Fruit fly (Drosophila melanogaster) whole organism, wandering third instar larva: ENCODE measurements around the gene CG17726.

ENCODE experiments used
- Abd-B ChIP-seq: fragments of >200 bp; optimal IDR thresholded peaks from 2 replicates; lab custom pipeline; 2017; ENCODE audit warnings: missing biosample characterization, missing genetic modification characterization
- CG32264 ChIP-seq: fragments of 200-800 bp; sonication (Bioruptor generic); optimal IDR thresholded peaks from 2 replicates; lab custom pipeline; 2016; ENCODE audit warnings: missing biosample characterization, missing genetic modification characterization
- CG9705 ChIP-seq: fragments of 200-800 bp; sonication (Bioruptor generic); optimal IDR thresholded peaks from 2 replicates; lab custom pipeline; 2018; ENCODE audit warnings: missing biosample characterization, mild to moderate bottlenecking, missing genetic modification characterization
- CrebA ChIP-seq: fragments of 200-800 bp; sonication (Bioruptor generic); optimal IDR thresholded peaks from 2 replicates; lab custom pipeline; 2016; ENCODE audit warnings: missing biosample characterization, mild to moderate bottlenecking, missing genetic modification characterization, borderline replicate concordance
- Dif ChIP-seq: fragments of 200-275, 200-300 bp; sonication (Bioruptor generic); optimal IDR thresholded peaks from 2 replicates; lab custom pipeline; 2018; ENCODE audit warnings: missing biosample characterization, missing genetic modification characterization; ENCODE audit not compliant: partially characterized antibody
- GATAd ChIP-seq: sonication (Bioruptor generic); optimal IDR thresholded peaks from 2 replicates; lab custom pipeline; 2016; ENCODE audit warnings: missing biosample characterization, missing genetic modification characterization
- HLH106 ChIP-seq: fragments of 200-800 bp; optimal IDR thresholded peaks from 3 replicates; lab custom pipeline; 2019; ENCODE audit warnings: missing biosample characterization, mild to moderate bottlenecking, missing genetic modification characterization, moderate library complexity
- Hnf4 ChIP-seq: fragments of 200-800 bp; sonication (Bioruptor generic); optimal IDR thresholded peaks from 2 replicates; lab custom pipeline; 2016; ENCODE audit warnings: missing biosample characterization, mild to moderate bottlenecking, missing genetic modification characterization
- Jra ChIP-seq: sonication (Bioruptor generic); optimal IDR thresholded peaks from 2 replicates; lab custom pipeline; 2016; ENCODE audit warnings: missing biosample characterization, missing genetic modification characterization
- Mio ChIP-seq: sonication (Bioruptor generic); optimal IDR thresholded peaks from 2 replicates; lab custom pipeline; 2016; ENCODE audit warnings: missing biosample characterization, missing genetic modification characterization
- N ChIP-seq: fragments of >200 bp; optimal IDR thresholded peaks from 2 replicates; lab custom pipeline; 2018; ENCODE audit warnings: missing biosample characterization, missing external identifiers, missing genetic modification characterization
- OdsH ChIP-seq: fragments of 200-800 bp; sonication (Bioruptor generic); optimal IDR thresholded peaks from 2 replicates; lab custom pipeline; 2016; ENCODE audit warnings: missing biosample characterization, mild to moderate bottlenecking, missing genetic modification characterization
- Rel ChIP-seq, 2 experiments: fragments of 200-800 bp; sonication (Bioruptor generic) in 1 of 2; optimal IDR thresholded peaks; 2 replicates in 1 of 2; 3 replicates in 1 of 2; lab custom pipeline; 2016 to 2019; ENCODE audit warnings: mild to moderate bottlenecking in 2 of 2, missing biosample characterization in 2 of 2, missing genetic modification characterization in 2 of 2, moderate library complexity in 1 of 2
- Sp1 ChIP-seq: fragments of 200-800 bp; sonication (Bioruptor generic); optimal IDR thresholded peaks from 3 replicates; lab custom pipeline; 2019; ENCODE audit warnings: missing biosample characterization, mild to moderate bottlenecking, missing genetic modification characterization, moderate library complexity
- Vsx2 ChIP-seq: fragments of 200-300, 225-300 bp; sonication (Bioruptor generic); optimal IDR thresholded peaks from 2 replicates; lab custom pipeline; 2018; ENCODE audit warnings: missing biosample characterization, missing genetic modification characterization; ENCODE audit not compliant: partially characterized antibody
- br ChIP-seq: fragments of 200-800 bp; sonication (Bioruptor generic); optimal IDR thresholded peaks from 2 replicates; lab custom pipeline; 2016; ENCODE audit warnings: missing biosample characterization, missing genetic modification characterization
- brk ChIP-seq: fragments of 200-800 bp; sonication (Bioruptor generic); optimal IDR thresholded peaks from 2 replicates; lab custom pipeline; 2016; ENCODE audit warnings: missing biosample characterization, mild to moderate bottlenecking, missing genetic modification characterization
- dl ChIP-seq, 2 experiments: fragments of 175-275, 200-275 bp in 1 of 2; fragments of 200-275 bp in 1 of 2; sonication (Bioruptor generic); optimal IDR thresholded peaks; lab custom pipeline; 2018; ENCODE audit warnings: mild to moderate bottlenecking in 2 of 2, missing biosample characterization in 2 of 2, missing genetic modification characterization in 2 of 2, moderate library complexity in 2 of 2; ENCODE audit not compliant: partially characterized antibody in 2 of 2, insufficient read depth in 1 of 2
- dmrt93B ChIP-seq: fragments of 200-800 bp; sonication (Bioruptor generic); optimal IDR thresholded peaks from 2 replicates; lab custom pipeline; 2018; ENCODE audit warnings: missing biosample characterization, mild to moderate bottlenecking, missing genetic modification characterization
- dsf ChIP-seq: sonication (Bioruptor generic); optimal IDR thresholded peaks from 2 replicates; lab custom pipeline; 2016; ENCODE audit warnings: missing biosample characterization, missing genetic modification characterization, borderline replicate concordance
- ey ChIP-seq: fragments of 200-800 bp; sonication (Bioruptor generic); optimal IDR thresholded peaks from 2 replicates; lab custom pipeline; 2016; ENCODE audit warnings: missing biosample characterization, missing genetic modification characterization
- foxo ChIP-seq, 2 experiments: fragments of 200-800 bp; sonication (Bioruptor generic); optimal IDR thresholded peaks; 2 replicates in 1 of 2; 3 replicates in 1 of 2; lab custom pipeline; 2016 to 2017; ENCODE audit warnings: missing biosample characterization in 2 of 2, missing genetic modification characterization in 2 of 2
- fru ChIP-seq: fragments of 200-800 bp; sonication (Bioruptor generic); optimal IDR thresholded peaks from 3 replicates; lab custom pipeline; 2016; ENCODE audit warnings: missing biosample characterization, mild to moderate bottlenecking, missing genetic modification characterization
- h ChIP-seq: fragments of 200-800 bp; sonication (Bioruptor generic); optimal IDR thresholded peaks from 3 replicates; lab custom pipeline; 2016; ENCODE audit warnings: missing biosample characterization, mild to moderate bottlenecking, missing genetic modification characterization
- jim ChIP-seq: fragments of 175-275, 200-325 bp; sonication (Bioruptor generic); optimal IDR thresholded peaks from 2 replicates; lab custom pipeline; 2016; ENCODE audit warnings: missing biosample characterization, mild to moderate bottlenecking, missing genetic modification characterization
- lola ChIP-seq: fragments of >200 bp; optimal IDR thresholded peaks from 2 replicates; lab custom pipeline; 2017; ENCODE audit warnings: missing biosample characterization, missing genetic modification characterization
- psq ChIP-seq: fragments of 200-800 bp; sonication (Bioruptor generic); optimal IDR thresholded peaks from 3 replicates; lab custom pipeline; 2017; ENCODE audit warnings: missing biosample characterization, mild to moderate bottlenecking, missing genetic modification characterization, moderate library complexity
- rgr ChIP-seq: fragments of 200-800 bp; sonication (Bioruptor generic); optimal IDR thresholded peaks from 3 replicates; lab custom pipeline; 2016; ENCODE audit warnings: missing biosample characterization, mild to moderate bottlenecking, missing genetic modification characterization
- sage ChIP-seq: fragments of 200-800 bp; sonication (Bioruptor generic); optimal IDR thresholded peaks from 2 replicates; lab custom pipeline; 2016; ENCODE audit warnings: missing biosample characterization, mild to moderate bottlenecking, missing genetic modification characterization
- sv ChIP-seq: fragments of 200-800 bp; sonication (Bioruptor generic); optimal IDR thresholded peaks from 3 replicates; lab custom pipeline; 2016; ENCODE audit warnings: missing biosample characterization, missing genetic modification characterization
- tai ChIP-seq: sonication (Bioruptor generic); optimal IDR thresholded peaks from 2 replicates; lab custom pipeline; 2016; ENCODE audit warnings: missing biosample characterization, missing genetic modification characterization
- woc ChIP-seq: sonication (Bioruptor generic); optimal IDR thresholded peaks from 2 replicates; lab custom pipeline; 2016; ENCODE audit warnings: missing biosample characterization, mild to moderate bottlenecking, missing genetic modification characterization

Gene CG17726

dm6 chr3R:11226496-11226895, at the start of gene CG17726:
Gene CG17726 (plus strand): TSS chr3R:11226762.
- TF ChIP-seq foxo (GFP tag; optimal IDR thresholded peaks at IDR 0.05; lab: Kevin White, UChicago) (peak in 1 of 2 experiments; percentile 98), HLH106 (tag; lab: Kevin White, UChicago) (peak; percentile 98), woc (peak; percentile 96), dmrt93B (GFP tag; lab: Kevin White, UChicago) (no peak), OdsH (GFP tag; lab: Kevin White, UChicago) (peak; percentile 97), Vsx2 (GFP tag; lab: Kevin White, UChicago) (no peak), h (GFP tag; lab: Kevin White, UChicago) (peak; percentile 94), ey (GFP tag; lab: Kevin White, UChicago) (peak; percentile 90), rgr (GFP tag; lab: Kevin White, UChicago) (peak; percentile 98), psq (GFP tag; lab: Kevin White, UChicago) (peak; percentile 92), jim (GFP tag; lab: Kevin White, UChicago) (no peak), Rel (GFP tag; optimal IDR thresholded peaks at IDR 0.05; lab: Kevin White, UChicago) (no peak), Rel (tag; optimal IDR thresholded peaks at IDR 0.05; lab: Kevin White, UChicago) (peak; percentile 87), CG9705 (GFP tag; lab: Kevin White, UChicago) (peak; percentile 92), fru (GFP tag; lab: Kevin White, UChicago) (peak; percentile 94), br (GFP tag; lab: Kevin White, UChicago) (peak; percentile 92), Dif (GFP tag; lab: Kevin White, UChicago) (no peak), CG32264 (GFP tag; lab: Kevin White, UChicago) (peak; percentile 77), Mio (GFP tag; lab: Kevin White, UChicago) (peak; percentile 50), sage (GFP tag; lab: Kevin White, UChicago) (no peak), tai (GFP tag; lab: Kevin White, UChicago) (no peak), Sp1 (GFP tag; lab: Kevin White, UChicago) (peak; percentile 99), sv (peak; percentile 88), GATAd (GFP tag; lab: Kevin White, UChicago) (peak; percentile 17), Jra (GFP tag; lab: Kevin White, UChicago) (no peak)
- TF ChIP-seq, all 38 proteins: peak for 17

dm6 chr3R:11177579-11177978, 49.0 kb upstream of the CG17726 start:
- TF ChIP-seq N (GFP tag; lab: Kevin White, UChicago) (no peak), dsf (GFP tag; lab: Kevin White, UChicago) (no peak), HLH106 (tag; lab: Kevin White, UChicago) (no peak), brk (GFP tag; lab: Kevin White, UChicago) (no peak), Hnf4 (no peak), CG32264 (GFP tag; lab: Kevin White, UChicago) (no peak), h (GFP tag; lab: Kevin White, UChicago) (no peak), Dif (GFP tag; lab: Kevin White, UChicago) (no peak), Rel (GFP tag; optimal IDR thresholded peaks at IDR 0.05; lab: Kevin White, UChicago) (no peak), Rel (tag; optimal IDR thresholded peaks at IDR 0.05; lab: Kevin White, UChicago) (no peak), woc (no peak), Sp1 (GFP tag; lab: Kevin White, UChicago) (no peak), psq (GFP tag; lab: Kevin White, UChicago) (no peak), fru (GFP tag; lab: Kevin White, UChicago) (no peak), CrebA (GFP tag; lab: Kevin White, UChicago) (no peak), sage (GFP tag; lab: Kevin White, UChicago) (no peak)

dm6 chr3R:11178300-11178699, 48.3 kb upstream of the CG17726 start:
- TF ChIP-seq Jra (GFP tag; lab: Kevin White, UChicago) = no peak
- no peak for TF ChIP-seq Abd-B
- no peak for TF ChIP-seq HLH106 (tag; lab: Kevin White, UChicago)
- no peak for TF ChIP-seq br (GFP tag; lab: Kevin White, UChicago)
- TF ChIP-seq N (GFP tag; lab: Kevin White, UChicago) = no peak
- no peak for TF ChIP-seq dsf (GFP tag; lab: Kevin White, UChicago)
- no peak for TF ChIP-seq tai (GFP tag; lab: Kevin White, UChicago)
- no peak for TF ChIP-seq dl (GFP tag; optimal IDR thresholded peaks at IDR 0.05; lab: Kevin White, UChicago; ENCODE audit: insufficient read depth in 1 of 2, partially characterized antibody in 2 of 2)
- no peak for TF ChIP-seq fru (GFP tag; lab: Kevin White, UChicago)
- no peak for TF ChIP-seq foxo (GFP tag; optimal IDR thresholded peaks at IDR 0.05; lab: Kevin White, UChicago)
- TF ChIP-seq OdsH (GFP tag; lab: Kevin White, UChicago) = no peak
- no peak for TF ChIP-seq Mio (GFP tag; lab: Kevin White, UChicago)
- no peak for TF ChIP-seq h (GFP tag; lab: Kevin White, UChicago)
- TF ChIP-seq CrebA (GFP tag; lab: Kevin White, UChicago) = no peak
- no peak for TF ChIP-seq lola (GFP tag; lab: Kevin White, UChicago)
- no peak for TF ChIP-seq sage (GFP tag; lab: Kevin White, UChicago)
